Fruit fly (Drosophila melanogaster): ENCODE data around the gene CG4259.

The CG4259 gene

DNA sequence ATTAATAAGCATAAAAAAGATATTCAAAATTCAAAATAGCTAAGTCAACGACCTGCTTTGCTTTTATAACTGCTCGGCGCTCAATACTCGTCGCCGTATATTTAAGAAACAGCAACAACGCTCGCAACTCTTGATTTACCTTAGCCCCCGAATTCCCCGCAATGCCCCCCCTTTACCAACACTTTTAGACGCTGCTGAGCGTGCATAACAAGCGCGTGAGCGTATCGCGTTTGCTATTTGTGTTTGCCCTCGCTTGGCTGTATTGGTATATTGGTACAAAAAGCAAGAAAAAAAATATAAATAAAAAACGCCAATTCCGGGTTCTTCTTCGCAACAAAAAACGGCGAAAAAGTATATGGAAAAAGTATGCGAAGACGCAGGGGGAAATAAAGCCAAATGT is 36.8 kb upstream of the CG4259 start:
- peak; percentile 67 for TF ChIP-seq noc (tag; optimal IDR thresholded peaks at IDR 0.05)

DNA sequence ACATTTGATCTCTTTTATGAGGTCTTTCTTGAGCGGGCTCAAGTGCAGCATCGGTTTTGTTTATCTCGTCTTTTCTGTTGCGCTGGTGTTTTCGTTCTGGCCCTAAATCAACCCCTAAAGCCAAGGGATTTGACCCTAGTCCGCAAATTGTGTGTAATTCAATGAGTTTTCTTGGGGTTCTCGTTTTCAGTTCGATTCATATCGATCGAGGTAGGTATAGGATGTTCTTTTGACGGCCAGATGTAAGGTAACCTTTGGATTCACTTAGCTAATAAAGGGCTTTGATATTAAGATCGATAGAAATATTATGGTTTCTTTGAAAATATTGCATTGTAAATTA is 36.2 kb upstream of the CG4259 start:
- TF ChIP-seq noc (tag; optimal IDR thresholded peaks at IDR 0.05), result no peak

DNA sequence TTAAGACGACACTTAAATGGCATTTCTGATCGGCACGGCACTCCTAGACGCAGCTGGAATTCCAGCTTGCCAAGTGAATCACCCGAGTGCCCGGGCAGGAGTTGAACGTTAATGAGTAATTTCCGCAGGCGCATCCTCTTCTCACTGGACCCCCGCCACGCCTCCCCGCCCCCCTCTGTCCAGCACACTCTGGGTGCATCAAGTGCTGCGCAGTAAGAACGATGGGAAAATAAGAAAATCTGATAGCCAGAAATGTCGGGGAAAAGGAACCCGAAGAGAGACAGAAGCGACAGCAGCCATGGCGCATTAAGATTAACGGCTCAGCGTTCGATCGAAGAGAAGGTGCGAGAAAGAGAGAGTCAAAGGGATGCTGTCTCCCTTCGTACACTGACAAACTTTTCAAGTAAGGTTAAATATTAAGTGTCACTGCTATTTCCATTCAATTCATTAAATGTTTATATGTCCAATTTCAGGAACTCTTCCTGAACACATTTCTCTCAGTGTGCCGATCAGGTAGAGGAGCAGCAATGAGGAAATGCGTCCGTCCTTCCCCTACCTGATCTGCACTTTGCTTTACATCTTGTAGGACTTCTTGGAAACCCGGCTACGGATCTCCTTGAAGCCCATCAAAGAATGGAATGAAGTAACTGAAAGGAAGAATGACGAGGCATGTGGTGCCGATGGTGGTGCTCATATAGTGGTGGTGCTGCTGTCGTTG is 35.6 kb upstream of the CG4259 start:
- TF ChIP-seq noc (tag; optimal IDR thresholded peaks at IDR 0.05), result no peak

DNA sequence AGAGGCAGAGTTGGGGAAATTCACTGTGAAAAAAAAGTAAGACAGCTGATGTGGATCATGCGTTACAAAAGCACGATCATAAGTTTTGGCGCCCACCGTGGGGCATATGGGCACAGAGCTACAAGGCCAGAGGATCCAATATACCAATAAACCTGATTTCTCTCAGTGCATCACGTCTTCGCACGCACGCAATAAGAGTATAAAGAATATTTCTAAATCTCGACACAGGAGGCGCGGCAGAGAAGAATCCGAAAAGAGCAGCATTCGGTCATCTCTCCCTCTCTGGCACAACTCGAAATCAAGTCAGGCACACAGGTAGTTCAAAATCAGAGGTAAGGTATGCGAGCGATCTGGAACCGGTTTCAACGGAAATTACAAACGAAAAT is 34.5 kb upstream of the CG4259 start:
- peak; percentile 68 for TF ChIP-seq noc (tag; optimal IDR thresholded peaks at IDR 0.05)

DNA sequence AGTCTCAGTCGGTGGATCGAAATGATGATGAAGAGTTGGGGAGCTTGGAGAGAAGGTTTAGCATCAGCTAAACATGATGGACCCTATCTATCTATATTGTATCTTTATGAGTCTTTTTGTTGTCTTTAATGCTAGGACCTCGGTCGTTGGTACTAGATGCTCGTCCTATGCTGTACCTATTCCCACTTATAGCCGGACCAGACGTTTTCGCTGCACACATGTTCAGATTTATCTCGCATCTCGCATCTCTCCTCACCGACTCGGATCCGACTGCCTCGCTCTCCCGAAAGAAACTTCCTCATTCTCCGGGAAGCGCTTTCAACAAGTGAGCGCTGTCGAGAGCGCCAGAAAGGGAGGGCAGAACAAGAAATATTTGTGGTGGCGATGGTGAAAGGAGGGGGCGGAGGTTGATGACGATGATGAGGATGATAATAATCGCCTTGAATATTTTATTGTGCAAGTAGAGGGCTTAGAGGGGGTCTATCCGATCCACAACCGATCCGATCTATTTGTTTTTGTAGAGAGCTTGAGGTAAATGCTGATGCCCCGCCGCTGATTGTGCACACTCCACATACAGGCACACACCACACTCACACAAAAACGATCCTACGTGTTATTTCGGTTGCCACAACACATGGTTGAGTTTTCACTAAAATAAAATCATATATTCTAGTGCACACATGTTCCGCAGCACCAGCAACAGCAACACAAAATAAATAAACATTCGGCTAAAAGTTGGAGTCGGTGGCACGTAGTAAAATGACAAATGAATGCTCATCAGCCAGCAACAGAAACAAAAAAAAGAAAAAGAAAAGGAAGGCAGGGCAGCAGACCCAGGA is 33.9 kb upstream of the CG4259 start:
- TF ChIP-seq noc (tag; optimal IDR thresholded peaks at IDR 0.05), result no peak

DNA sequence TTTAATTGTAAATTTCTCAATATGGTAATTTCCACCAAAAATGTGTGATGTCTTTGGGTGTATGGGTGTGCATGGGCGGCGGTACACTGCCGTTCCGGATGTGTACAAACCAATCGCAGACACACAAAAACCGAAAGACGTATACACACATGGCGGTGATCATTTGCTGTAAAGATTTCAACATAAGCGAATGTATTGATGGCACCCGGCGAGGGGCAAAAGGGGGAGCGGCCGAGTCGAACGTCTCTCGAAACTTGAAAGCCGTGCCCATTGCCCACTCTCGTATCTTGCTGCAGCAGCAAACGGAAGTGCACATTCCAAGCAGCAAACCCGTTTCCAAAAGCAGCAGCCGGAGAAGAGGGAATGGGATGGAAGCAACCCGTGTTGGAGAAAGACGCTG is 33.2 kb upstream of the CG4259 start:
- TF ChIP-seq noc (tag; optimal IDR thresholded peaks at IDR 0.05), result no peak

DNA sequence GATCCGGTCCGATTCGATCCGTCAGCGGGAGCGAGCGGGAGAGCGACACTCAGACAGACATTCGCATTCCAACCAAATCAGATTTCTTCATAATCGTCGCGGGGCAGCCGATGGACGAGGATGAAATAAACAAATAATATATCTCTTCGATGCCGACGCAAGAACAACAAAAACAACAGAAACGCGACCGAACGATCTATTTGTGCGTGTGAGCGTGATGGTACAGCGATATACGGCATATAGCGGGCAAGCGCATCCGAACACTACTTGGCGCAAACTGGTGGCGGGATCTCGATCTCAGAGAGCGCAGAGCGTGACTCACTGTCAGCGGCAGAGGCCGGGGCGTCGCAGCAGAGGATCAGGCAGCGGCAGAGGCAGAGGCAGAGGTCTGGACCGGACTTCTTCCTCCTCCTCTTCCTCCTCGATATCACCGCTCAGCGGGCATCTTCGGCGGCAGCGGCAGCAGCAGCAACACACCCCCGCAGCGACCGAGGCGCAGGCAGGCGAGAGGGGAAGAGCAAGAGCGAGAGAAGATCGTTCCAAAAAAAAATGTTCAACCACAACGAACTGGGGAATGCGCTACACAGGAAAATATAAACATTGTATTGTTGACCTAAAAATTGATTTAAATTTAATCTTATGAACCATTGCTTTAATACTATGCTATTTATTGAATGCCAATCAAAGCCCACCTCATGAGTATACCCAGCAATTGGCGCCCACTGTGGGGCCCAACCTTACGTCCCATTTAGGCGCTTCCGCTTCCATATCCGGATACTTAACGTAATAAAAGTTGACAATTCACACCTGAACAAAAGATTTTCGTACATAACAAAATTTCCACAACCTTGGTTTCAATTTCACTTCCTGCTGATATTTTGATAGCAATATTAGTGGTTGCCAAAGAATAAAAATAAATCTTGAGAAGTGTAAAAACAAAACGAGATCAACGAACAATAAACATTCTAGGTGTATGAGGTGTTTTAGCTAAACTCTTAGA is 32.5 kb upstream of the CG4259 start:
- peak; percentile 24 for TF ChIP-seq noc (tag; optimal IDR thresholded peaks at IDR 0.05)

DNA sequence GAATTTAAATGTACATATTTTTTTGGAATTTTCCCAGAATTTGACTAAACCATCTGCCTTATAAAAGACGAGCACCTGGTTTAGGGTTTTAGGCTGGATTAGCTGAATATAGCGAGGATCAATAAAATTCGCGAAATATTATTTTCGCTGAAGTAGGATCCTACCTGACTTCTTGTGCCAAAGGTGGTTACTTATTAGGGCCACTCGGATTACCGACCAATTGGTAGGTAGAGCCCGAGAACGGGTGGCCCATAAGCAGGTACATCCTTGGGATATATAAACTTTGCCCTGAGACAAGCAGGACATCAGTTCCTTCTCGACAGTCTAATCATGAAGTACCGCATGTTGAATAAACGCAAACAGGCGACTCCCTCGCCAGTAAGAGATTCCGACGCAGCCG is 26.4 kb upstream of the CG4259 start, which contains the start of gene CG15382:
Gene CG15382 (plus strand): TSS at position 301 of the 400 bp plus-strand sequence.
- TF ChIP-seq noc (tag; optimal IDR thresholded peaks at IDR 0.05), result no peak

DNA sequence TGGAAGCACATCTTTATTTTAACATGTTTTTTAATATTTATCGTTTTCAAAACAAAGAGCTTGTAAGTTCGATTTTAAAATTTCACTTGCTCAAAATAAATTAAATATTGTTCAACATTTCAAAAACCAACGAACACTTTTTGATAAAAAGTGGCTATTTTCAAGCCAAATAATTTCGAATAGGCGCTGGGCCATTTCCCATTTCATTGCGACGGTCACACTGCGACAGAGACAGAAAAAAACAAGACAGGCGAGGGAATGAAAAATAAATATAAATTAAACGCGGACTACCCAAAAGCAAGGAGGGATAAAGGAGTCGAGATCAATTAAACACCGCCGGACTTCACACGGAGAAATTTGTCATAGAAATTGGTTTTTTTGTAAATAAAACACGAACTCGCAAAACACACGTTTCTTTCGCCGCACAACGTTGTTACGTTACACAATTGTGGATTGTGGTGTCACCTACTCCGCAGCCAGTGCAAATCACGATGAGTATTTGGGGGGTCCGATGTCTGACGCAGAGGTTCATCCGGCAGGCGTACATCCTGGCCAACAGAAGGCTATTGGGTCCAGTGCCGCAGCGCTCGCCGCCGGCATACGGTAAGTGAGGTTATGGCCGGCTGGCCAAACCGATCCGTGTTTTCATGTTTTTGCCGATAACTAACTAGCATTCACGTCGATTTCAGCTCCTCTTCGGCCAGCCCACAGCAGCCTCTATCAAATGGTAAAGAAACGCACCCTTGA is 22.7 kb upstream of the CG4259 start, which contains the start of gene AIF:
Gene AIF (plus strand): TSS at position 211 of the 747 bp plus-strand sequence.
- TF ChIP-seq noc (tag; optimal IDR thresholded peaks at IDR 0.05), result no peak

DNA sequence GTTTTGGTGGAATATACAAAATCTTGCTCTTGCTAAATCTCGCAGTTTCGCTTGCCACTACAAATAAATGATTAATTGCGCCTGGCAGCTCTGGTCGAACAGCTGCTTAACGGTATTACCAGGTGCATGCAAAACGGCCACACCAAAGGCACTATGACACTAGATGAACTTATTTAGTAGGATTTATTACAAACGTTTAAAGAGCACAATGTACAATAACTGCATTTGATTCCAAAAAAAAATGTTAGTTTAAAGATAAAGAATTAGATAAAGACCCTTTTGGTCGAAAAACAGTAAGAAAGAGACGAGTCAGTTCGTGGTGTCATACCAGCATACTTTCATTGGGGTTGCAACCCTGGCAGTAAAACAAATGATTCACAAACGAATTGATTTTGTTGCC is 18.2 kb upstream of the CG4259 start, which contains the start of the genes CG11723 and Tbcd:
Gene CG11723 (minus strand): TSS at position 68 of the 400 bp plus-strand sequence.
Gene Tbcd (plus strand): TSS at position 311 of the 400 bp plus-strand sequence.
- TF ChIP-seq noc (tag; optimal IDR thresholded peaks at IDR 0.05), result no peak

DNA sequence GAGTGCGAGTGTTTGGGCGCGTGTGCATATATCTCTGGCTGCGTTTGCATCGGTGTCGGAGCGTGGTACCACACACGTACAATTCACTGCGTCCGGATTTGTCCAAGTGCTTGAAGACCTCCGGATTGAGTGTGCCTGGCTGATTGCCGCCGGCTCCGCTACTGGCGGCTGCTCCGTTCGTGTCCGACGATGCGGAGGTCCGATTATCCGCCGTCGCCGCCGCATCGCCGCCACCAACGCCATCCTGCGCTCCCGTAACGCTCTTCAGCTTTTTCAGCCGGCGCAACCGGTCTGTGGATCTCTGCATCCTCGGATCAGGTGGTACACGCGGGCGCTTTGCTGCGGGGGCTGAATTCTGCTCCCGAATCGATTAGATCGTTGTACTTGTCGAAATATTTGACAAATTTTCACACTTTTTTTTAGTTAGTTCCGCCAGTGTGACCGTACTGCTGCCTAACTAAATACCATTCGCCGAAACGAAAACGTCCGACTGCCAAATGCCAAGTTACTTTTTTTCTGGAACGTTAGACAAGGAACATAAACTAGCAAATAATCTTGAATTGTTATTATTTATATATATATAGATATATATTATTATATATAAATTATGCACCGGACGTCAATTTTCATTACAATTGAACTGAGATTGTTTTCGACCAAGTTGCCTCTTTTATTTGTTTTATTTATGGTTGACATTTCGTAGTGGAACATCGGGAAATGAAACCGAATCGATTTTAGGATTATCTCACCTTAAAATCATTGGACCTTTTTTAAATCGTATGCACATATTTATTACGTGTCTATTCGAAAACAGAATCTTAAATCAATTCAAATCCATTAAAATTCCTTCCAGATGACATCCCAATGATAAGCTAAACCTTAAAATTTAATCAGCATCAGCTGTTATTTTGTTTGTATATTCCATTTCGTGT is 16.0 kb upstream of the CG4259 start, which contains the start of gene tho2:
Gene tho2 (minus strand): TSS at position 463 of the 932 bp plus-strand sequence.
- no peak for TF ChIP-seq noc (tag; optimal IDR thresholded peaks at IDR 0.05)

DNA sequence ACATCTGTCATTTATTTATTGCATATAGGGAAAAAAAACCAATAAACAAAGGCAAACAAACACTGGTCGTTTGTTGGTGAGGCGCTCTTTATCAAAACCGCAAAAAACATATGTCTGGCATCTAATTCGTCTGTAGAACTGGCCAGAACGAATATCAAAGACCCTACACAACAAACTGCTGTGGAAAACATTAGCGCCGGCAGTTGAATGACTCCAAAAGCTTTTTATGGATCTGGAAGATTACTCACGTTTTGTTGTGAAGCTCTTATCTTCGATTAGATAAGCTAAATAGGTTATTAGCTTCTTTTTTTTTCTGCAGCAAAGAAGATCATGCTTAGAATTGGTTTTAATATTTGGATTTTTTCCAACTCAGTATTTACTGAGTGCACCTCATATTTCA is 4.0 kb upstream of the CG4259 start:
- peak; percentile 35 for TF ChIP-seq noc (tag; optimal IDR thresholded peaks at IDR 0.05)

DNA sequence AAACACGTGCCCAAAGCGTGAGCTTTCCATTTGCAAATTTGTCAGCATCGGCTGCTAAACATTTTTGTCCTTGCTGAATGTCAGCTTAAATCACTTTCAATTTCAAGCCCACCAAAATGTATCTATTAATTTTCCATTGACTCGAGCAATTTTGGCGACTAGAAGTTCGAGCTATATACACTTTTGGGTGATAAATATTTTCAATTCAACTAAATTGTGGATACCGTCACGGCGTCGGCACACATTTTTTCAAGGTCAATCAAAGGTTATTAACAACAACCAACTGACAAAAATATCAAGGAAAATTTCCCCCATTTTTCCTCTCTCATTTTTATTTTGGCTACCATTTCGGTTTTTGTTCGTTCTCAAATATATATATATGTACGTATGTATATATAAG is 3.2 kb upstream of the CG4259 start:
- TF ChIP-seq noc (tag; optimal IDR thresholded peaks at IDR 0.05), result no peak
